Worm (Caenorhabditis elegans): ENCODE data around the gene F36A4.4.

Gene F36A4.4

DNA sequence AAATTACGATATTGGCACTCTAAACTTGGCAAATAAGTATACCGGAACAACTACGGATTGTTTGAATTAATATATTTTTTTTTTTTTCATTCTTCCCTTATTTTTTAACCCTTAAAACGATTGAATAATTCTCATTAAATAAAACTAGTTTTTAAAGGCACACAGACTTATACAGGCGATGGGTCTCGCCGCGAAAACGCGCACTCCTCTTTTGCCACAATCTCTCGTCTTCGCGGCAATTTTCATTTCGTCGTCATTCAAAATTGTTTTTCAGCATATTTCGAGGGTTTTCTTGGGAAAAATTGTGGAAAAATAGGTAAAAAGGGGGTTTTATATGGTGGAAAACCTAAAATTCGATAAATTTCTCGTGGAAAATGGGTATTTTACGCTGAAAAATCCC lies 20.1 kb upstream of the F36A4.4 start (continued):
- TF ChIP-seq dpl-1 (GFP tag; optimal IDR thresholded peaks at IDR 0.05) = peak; percentile 60 to 82 (median 80)
- no peak for TF ChIP-seq pag-3 (tag; optimal IDR thresholded peaks at IDR 0.05; ENCODE audit: borderline replicate concordance, insufficient read depth)
- TF ChIP-seq skn-1 (tag; optimal IDR thresholded peaks at IDR 0.05) = peak; percentile 56
- TF ChIP-seq fos-1 (tag; optimal IDR thresholded peaks at IDR 0.05) = no peak
- no peak for TF ChIP-seq hpl-2 (GFP tag; optimal IDR thresholded peaks at IDR 0.05)
- peak; percentile 68 for TF ChIP-seq isw-1 (GFP tag; IDR thresholded peaks at IDR 0.05)
- TF ChIP-seq nhr-77 (tag; optimal IDR thresholded peaks at IDR 0.05) = no peak
- no peak for TF ChIP-seq aha-1 (tag; optimal IDR thresholded peaks at IDR 0.05)
- no peak for TF ChIP-seq C34B4.2 (tag; optimal IDR thresholded peaks at IDR 0.05)
- TF ChIP-seq jun-1 (tag; optimal IDR thresholded peaks at IDR 0.05) = no peak
- peak; percentile 42 for TF ChIP-seq nhr-90 (tag; optimal IDR thresholded peaks at IDR 0.05; ENCODE audit: poor library complexity)
- TF ChIP-seq unc-130 (tag; optimal IDR thresholded peaks at IDR 0.05) = peak; percentile 40
- TF ChIP-seq snu-23 (GFP tag; optimal IDR thresholded peaks at IDR 0.05) = peak; percentile 78
- TF ChIP-seq mef-2 (tag; optimal IDR thresholded peaks at IDR 0.05) = no peak
- peak; percentile 35 for TF ChIP-seq lin-14 (GFP tag; optimal IDR thresholded peaks at IDR 0.05)
- TF ChIP-seq unc-62 (GFP tag; optimal IDR thresholded peaks at IDR 0.05) = no peak
- no peak for TF ChIP-seq sox-4 (tag; optimal IDR thresholded peaks at IDR 0.05)
- no peak for TF ChIP-seq ceh-63 (GFP tag; optimal IDR thresholded peaks at IDR 0.05)
- no peak for TF ChIP-seq lin-15B (tag; optimal IDR thresholded peaks at IDR 0.05)
- peak; percentile 76 to 85 for TF ChIP-seq lin-35 (GFP tag; optimal IDR thresholded peaks at IDR 0.05)
- no peak for TF ChIP-seq zag-1 (tag; optimal IDR thresholded peaks at IDR 0.05)
- no peak for TF ChIP-seq ama-1 (optimal IDR thresholded peaks at IDR 0.05)
- no peak for TF ChIP-seq hlh-4 (tag; optimal IDR thresholded peaks at IDR 0.05)
- TF ChIP-seq ets-5 (GFP tag; IDR thresholded peaks at IDR 0.05) = no peak
- TF ChIP-seq pax-3 (tag; optimal IDR thresholded peaks at IDR 0.05) = no peak
- peak; percentile 25 for TF ChIP-seq C16A3.4 (tag; optimal IDR thresholded peaks at IDR 0.05)
- no peak for TF ChIP-seq aly-2 (tag; optimal IDR thresholded peaks at IDR 0.05)
- TF ChIP-seq elt-3 (tag; optimal IDR thresholded peaks at IDR 0.05) = peak in 2 of 6 experiments; percentile 1 to 39
- TF ChIP-seq snpc-4 (tag; optimal IDR thresholded peaks at IDR 0.05) = peak; percentile 40
- TF ChIP-seq ces-1 (GFP tag; optimal IDR thresholded peaks at IDR 0.05) = no peak
- TF ChIP-seq nhr-47 (tag; optimal IDR thresholded peaks at IDR 0.05) = peak; percentile 70
- peak in 1 of 2 experiments; percentile 19 for TF ChIP-seq mdl-1 (tag; optimal IDR thresholded peaks at IDR 0.05)
- no peak for TF ChIP-seq unc-30 (tag; optimal IDR thresholded peaks at IDR 0.05)
- no peak for TF ChIP-seq ztf-11 (tag; optimal IDR thresholded peaks at IDR 0.05)
- TF ChIP-seq Y116A8C.19 (tag; optimal IDR thresholded peaks at IDR 0.05; ENCODE audit: borderline replicate concordance) = no peak
- peak; percentile 66 for TF ChIP-seq dsc-1 (tag; optimal IDR thresholded peaks at IDR 0.05)
- peak; percentile 59 for TF ChIP-seq tbx-2 (tag; optimal IDR thresholded peaks at IDR 0.05)

DNA sequence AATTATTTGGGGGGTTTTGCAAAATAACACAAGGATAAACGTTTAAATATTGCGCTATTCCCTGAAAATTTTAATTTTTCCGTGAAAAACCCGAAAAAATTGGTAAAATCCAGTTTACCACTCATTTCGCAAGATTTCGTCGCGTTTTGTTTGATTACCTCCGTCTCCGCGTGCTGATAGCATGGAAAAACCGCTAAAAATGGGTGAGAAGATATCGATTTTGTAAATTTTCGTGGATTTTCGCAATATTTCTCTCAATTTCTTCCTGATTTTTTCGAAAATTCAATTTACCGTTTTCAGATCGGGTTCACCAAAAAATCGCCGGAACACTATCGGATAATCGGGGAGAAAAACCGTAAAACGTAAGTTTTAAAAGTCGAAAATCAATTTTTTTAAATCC lies 19.6 kb upstream of the F36A4.4 start, which contains the start of gene ama-1:
Gene ama-1, plus strand, starts transcription at position 301 of the 400 bp plus-strand sequence.
- no peak for TF ChIP-seq fkh-4 (tag; optimal IDR thresholded peaks at IDR 0.05; ENCODE audit: borderline replicate concordance)
- TF ChIP-seq nhr-85 (tag) = no peak
- TF ChIP-seq unc-62 (GFP tag; optimal IDR thresholded peaks at IDR 0.05) = no peak
- no peak for TF ChIP-seq unc-98 (GFP tag; IDR thresholded peaks at IDR 0.05)
- TF ChIP-seq xbp-1 (tag; optimal IDR thresholded peaks at IDR 0.05) = no peak
- TF ChIP-seq lir-3 (tag; optimal IDR thresholded peaks at IDR 0.05; ENCODE audit: poor library complexity) = no peak
- no peak for TF ChIP-seq hlh-17 (GFP tag; optimal IDR thresholded peaks at IDR 0.05; ENCODE audit: borderline replicate concordance)
- TF ChIP-seq nhr-237 (tag; optimal IDR thresholded peaks at IDR 0.05) = no peak
- TF ChIP-seq rnt-1 (tag; optimal IDR thresholded peaks at IDR 0.05) = no peak
- TF ChIP-seq nhr-90 (tag; optimal IDR thresholded peaks at IDR 0.05; ENCODE audit: poor library complexity) = no peak
- no peak for TF ChIP-seq fos-1 (tag; optimal IDR thresholded peaks at IDR 0.05)
- TF ChIP-seq pag-3 (tag; optimal IDR thresholded peaks at IDR 0.05; ENCODE audit: borderline replicate concordance, insufficient read depth) = no peak
- TF ChIP-seq mef-2 (tag; optimal IDR thresholded peaks at IDR 0.05) = no peak
- no peak for TF ChIP-seq blmp-1 (tag; optimal IDR thresholded peaks at IDR 0.05)
- no peak for TF ChIP-seq egl-13 (tag; optimal IDR thresholded peaks at IDR 0.05)
- TF ChIP-seq efl-3 (GFP tag; optimal IDR thresholded peaks at IDR 0.05) = no peak
- TF ChIP-seq nhr-76 (tag; optimal IDR thresholded peaks at IDR 0.05) = no peak
- no peak for TF ChIP-seq C34B4.2 (tag; optimal IDR thresholded peaks at IDR 0.05)
- no peak for TF ChIP-seq skn-1 (tag; optimal IDR thresholded peaks at IDR 0.05)

Measured in whole organism, L1 larva.